Fruit fly (Drosophila melanogaster) whole organism, wandering third instar larva: Measurements from ENCODE around the gene CG7966.

ENCODE experiments used
- Abd-B ChIP-seq: fragments of >200 bp; optimal IDR thresholded peaks from 2 replicates; lab custom pipeline; 2017; ENCODE audit warnings: missing biosample characterization, missing genetic modification characterization
- CG32264 ChIP-seq: fragments of 200-800 bp; sonication (Bioruptor generic); optimal IDR thresholded peaks from 2 replicates; lab custom pipeline; 2016; ENCODE audit warnings: missing biosample characterization, missing genetic modification characterization
- CG9705 ChIP-seq: fragments of 200-800 bp; sonication (Bioruptor generic); optimal IDR thresholded peaks from 2 replicates; lab custom pipeline; 2018; ENCODE audit warnings: missing biosample characterization, mild to moderate bottlenecking, missing genetic modification characterization
- CrebA ChIP-seq: fragments of 200-800 bp; sonication (Bioruptor generic); optimal IDR thresholded peaks from 2 replicates; lab custom pipeline; 2016; ENCODE audit warnings: missing biosample characterization, mild to moderate bottlenecking, missing genetic modification characterization, borderline replicate concordance
- Dfd ChIP-seq: fragments of >200 bp; optimal IDR thresholded peaks from 2 replicates; lab custom pipeline; 2017; ENCODE audit warnings: missing biosample characterization, missing genetic modification characterization
- Dif ChIP-seq: fragments of 200-275, 200-300 bp; sonication (Bioruptor generic); optimal IDR thresholded peaks from 2 replicates; lab custom pipeline; 2018; ENCODE audit warnings: missing biosample characterization, missing genetic modification characterization; ENCODE audit not compliant: partially characterized antibody
- GATAd ChIP-seq: sonication (Bioruptor generic); optimal IDR thresholded peaks from 2 replicates; lab custom pipeline; 2016; ENCODE audit warnings: missing biosample characterization, missing genetic modification characterization
- HLH106 ChIP-seq: fragments of 200-800 bp; optimal IDR thresholded peaks from 3 replicates; lab custom pipeline; 2019; ENCODE audit warnings: missing biosample characterization, mild to moderate bottlenecking, missing genetic modification characterization, moderate library complexity
- Hnf4 ChIP-seq: fragments of 200-800 bp; sonication (Bioruptor generic); optimal IDR thresholded peaks from 2 replicates; lab custom pipeline; 2016; ENCODE audit warnings: missing biosample characterization, mild to moderate bottlenecking, missing genetic modification characterization
- Hr78 ChIP-seq: fragments of >200 bp; optimal IDR thresholded peaks from 2 replicates; lab custom pipeline; 2017; ENCODE audit warnings: missing biosample characterization, missing genetic modification characterization
- Hr83 ChIP-seq: fragments of 200-300 bp; sonication (Bioruptor generic); optimal IDR thresholded peaks from 2 replicates; lab custom pipeline; 2016; ENCODE audit warnings: missing biosample characterization, mild to moderate bottlenecking, missing genetic modification characterization, moderate library complexity; ENCODE audit not compliant: poor library complexity, severe bottlenecking
- Jra ChIP-seq: sonication (Bioruptor generic); optimal IDR thresholded peaks from 2 replicates; lab custom pipeline; 2016; ENCODE audit warnings: missing biosample characterization, missing genetic modification characterization
- Mio ChIP-seq: sonication (Bioruptor generic); optimal IDR thresholded peaks from 2 replicates; lab custom pipeline; 2016; ENCODE audit warnings: missing biosample characterization, missing genetic modification characterization
- Myc ChIP-seq: fragments of >200 bp; optimal IDR thresholded peaks from 2 replicates; lab custom pipeline; 2017
- N ChIP-seq: fragments of >200 bp; optimal IDR thresholded peaks from 2 replicates; lab custom pipeline; 2018; ENCODE audit warnings: missing biosample characterization, missing external identifiers, missing genetic modification characterization
- OdsH ChIP-seq: fragments of 200-800 bp; sonication (Bioruptor generic); optimal IDR thresholded peaks from 2 replicates; lab custom pipeline; 2016; ENCODE audit warnings: missing biosample characterization, mild to moderate bottlenecking, missing genetic modification characterization
- Rel ChIP-seq, 2 experiments: fragments of 200-800 bp; sonication (Bioruptor generic) in 1 of 2; optimal IDR thresholded peaks; 2 replicates in 1 of 2; 3 replicates in 1 of 2; lab custom pipeline; 2016 to 2019; ENCODE audit warnings: mild to moderate bottlenecking in 2 of 2, missing biosample characterization in 2 of 2, missing genetic modification characterization in 2 of 2, moderate library complexity in 1 of 2
- Sp1 ChIP-seq: fragments of 200-800 bp; sonication (Bioruptor generic); optimal IDR thresholded peaks from 3 replicates; lab custom pipeline; 2019; ENCODE audit warnings: missing biosample characterization, mild to moderate bottlenecking, missing genetic modification characterization, moderate library complexity
- Vsx2 ChIP-seq: fragments of 200-300, 225-300 bp; sonication (Bioruptor generic); optimal IDR thresholded peaks from 2 replicates; lab custom pipeline; 2018; ENCODE audit warnings: missing biosample characterization, missing genetic modification characterization; ENCODE audit not compliant: partially characterized antibody
- br ChIP-seq: fragments of 200-800 bp; sonication (Bioruptor generic); optimal IDR thresholded peaks from 2 replicates; lab custom pipeline; 2016; ENCODE audit warnings: missing biosample characterization, missing genetic modification characterization
- brk ChIP-seq: fragments of 200-800 bp; sonication (Bioruptor generic); optimal IDR thresholded peaks from 2 replicates; lab custom pipeline; 2016; ENCODE audit warnings: missing biosample characterization, mild to moderate bottlenecking, missing genetic modification characterization
- dl ChIP-seq, 2 experiments: fragments of 175-275, 200-275 bp in 1 of 2; fragments of 200-275 bp in 1 of 2; sonication (Bioruptor generic); optimal IDR thresholded peaks; lab custom pipeline; 2018; ENCODE audit warnings: mild to moderate bottlenecking in 2 of 2, missing biosample characterization in 2 of 2, missing genetic modification characterization in 2 of 2, moderate library complexity in 2 of 2; ENCODE audit not compliant: partially characterized antibody in 2 of 2, insufficient read depth in 1 of 2
- dmrt93B ChIP-seq: fragments of 200-800 bp; sonication (Bioruptor generic); optimal IDR thresholded peaks from 2 replicates; lab custom pipeline; 2018; ENCODE audit warnings: missing biosample characterization, mild to moderate bottlenecking, missing genetic modification characterization
- dsf ChIP-seq: sonication (Bioruptor generic); optimal IDR thresholded peaks from 2 replicates; lab custom pipeline; 2016; ENCODE audit warnings: missing biosample characterization, missing genetic modification characterization, borderline replicate concordance
- ey ChIP-seq: fragments of 200-800 bp; sonication (Bioruptor generic); optimal IDR thresholded peaks from 2 replicates; lab custom pipeline; 2016; ENCODE audit warnings: missing biosample characterization, missing genetic modification characterization
- foxo ChIP-seq, 2 experiments: fragments of 200-800 bp; sonication (Bioruptor generic); optimal IDR thresholded peaks; 2 replicates in 1 of 2; 3 replicates in 1 of 2; lab custom pipeline; 2016 to 2017; ENCODE audit warnings: missing biosample characterization in 2 of 2, missing genetic modification characterization in 2 of 2
- fru ChIP-seq: fragments of 200-800 bp; sonication (Bioruptor generic); optimal IDR thresholded peaks from 3 replicates; lab custom pipeline; 2016; ENCODE audit warnings: missing biosample characterization, mild to moderate bottlenecking, missing genetic modification characterization
- h ChIP-seq: fragments of 200-800 bp; sonication (Bioruptor generic); optimal IDR thresholded peaks from 3 replicates; lab custom pipeline; 2016; ENCODE audit warnings: missing biosample characterization, mild to moderate bottlenecking, missing genetic modification characterization
- jim ChIP-seq: fragments of 175-275, 200-325 bp; sonication (Bioruptor generic); optimal IDR thresholded peaks from 2 replicates; lab custom pipeline; 2016; ENCODE audit warnings: missing biosample characterization, mild to moderate bottlenecking, missing genetic modification characterization
- lola ChIP-seq: fragments of >200 bp; optimal IDR thresholded peaks from 2 replicates; lab custom pipeline; 2017; ENCODE audit warnings: missing biosample characterization, missing genetic modification characterization
- pan ChIP-seq: fragments of >200 bp; optimal IDR thresholded peaks from 2 replicates; lab custom pipeline; 2017
- psq ChIP-seq: fragments of 200-800 bp; sonication (Bioruptor generic); optimal IDR thresholded peaks from 3 replicates; lab custom pipeline; 2017; ENCODE audit warnings: missing biosample characterization, mild to moderate bottlenecking, missing genetic modification characterization, moderate library complexity
- rgr ChIP-seq: fragments of 200-800 bp; sonication (Bioruptor generic); optimal IDR thresholded peaks from 3 replicates; lab custom pipeline; 2016; ENCODE audit warnings: missing biosample characterization, mild to moderate bottlenecking, missing genetic modification characterization
- sage ChIP-seq: fragments of 200-800 bp; sonication (Bioruptor generic); optimal IDR thresholded peaks from 2 replicates; lab custom pipeline; 2016; ENCODE audit warnings: missing biosample characterization, mild to moderate bottlenecking, missing genetic modification characterization
- sv ChIP-seq: fragments of 200-800 bp; sonication (Bioruptor generic); optimal IDR thresholded peaks from 3 replicates; lab custom pipeline; 2016; ENCODE audit warnings: missing biosample characterization, missing genetic modification characterization
- tai ChIP-seq: sonication (Bioruptor generic); optimal IDR thresholded peaks from 2 replicates; lab custom pipeline; 2016; ENCODE audit warnings: missing biosample characterization, missing genetic modification characterization
- usp ChIP-seq: fragments of >200 bp; optimal IDR thresholded peaks from 2 replicates; lab custom pipeline; 2017; ENCODE audit warnings: missing biosample characterization, missing genetic modification characterization
- woc ChIP-seq: sonication (Bioruptor generic); optimal IDR thresholded peaks from 2 replicates; lab custom pipeline; 2016; ENCODE audit warnings: missing biosample characterization, mild to moderate bottlenecking, missing genetic modification characterization

Gene CG7966

dm6 chr3R:13063746-13064592 lies 12.7 kb upstream of the CG7966 start:
- TF ChIP-seq Hnf4 (no peak), Rel (GFP tag; optimal IDR thresholded peaks at IDR 0.05; lab: Kevin White, UChicago) (no peak), Rel (tag; optimal IDR thresholded peaks at IDR 0.05; lab: Kevin White, UChicago) (no peak), foxo (GFP tag; optimal IDR thresholded peaks at IDR 0.05; lab: Kevin White, UChicago) (no peak), psq (GFP tag; lab: Kevin White, UChicago) (no peak), dsf (no peak), Jra (GFP tag; lab: Kevin White, UChicago) (peak; percentile 47), Mio (GFP tag; lab: Kevin White, UChicago) (no peak), Myc (lab: Kevin White, UChicago) (no peak), N (GFP tag; lab: Kevin White, UChicago) (peak; percentile 97), jim (GFP tag; lab: Kevin White, UChicago) (no peak), Hr78 (GFP tag; lab: Kevin White, UChicago) (no peak), tai (GFP tag; lab: Kevin White, UChicago) (no peak), ey (no peak), sage (GFP tag; lab: Kevin White, UChicago) (no peak), HLH106 (no peak), Dif (GFP tag; lab: Kevin White, UChicago) (peak; percentile 23), dmrt93B (no peak), CrebA (GFP tag; lab: Kevin White, UChicago) (no peak), lola (GFP tag; lab: Kevin White, UChicago) (no peak), GATAd (no peak), fru (GFP tag; lab: Kevin White, UChicago) (no peak), usp (GFP tag; lab: Kevin White, UChicago) (no peak), pan (lab: Kevin White, UChicago) (no peak), CG9705 (GFP tag; lab: Kevin White, UChicago) (no peak), woc (GFP tag; lab: Kevin White, UChicago) (peak; percentile 14), br (GFP tag; lab: Kevin White, UChicago) (no peak), sv (no peak), Sp1 (GFP tag; lab: Kevin White, UChicago) (no peak), CG32264 (no peak), OdsH (no peak), dl (GFP tag; optimal IDR thresholded peaks at IDR 0.05; lab: Kevin White, UChicago; ENCODE audit: insufficient read depth in 1 of 2, partially characterized antibody in 2 of 2) (no peak), Abd-B (GFP tag; lab: Kevin White, UChicago) (peak; percentile 69), Dfd (GFP tag; lab: Kevin White, UChicago) (peak; percentile 6), brk (no peak), Hr83 (GFP tag; lab: Kevin White, UChicago) (peak; percentile 53), Vsx2 (GFP tag; lab: Kevin White, UChicago) (peak; percentile 67), rgr (GFP tag; lab: Kevin White, UChicago) (no peak), h (no peak)

dm6 chr3R:13057121-13057805 lies 6.0 kb upstream of the CG7966 start, which contains the start of gene sim:
sim (plus strand) TSS chr3R:13057755.
- TF ChIP-seq sv (no peak), sage (GFP tag; lab: Kevin White, UChicago) (no peak), Hnf4 (no peak), CG32264 (no peak), HLH106 (no peak), OdsH (no peak), h (no peak), usp (GFP tag; lab: Kevin White, UChicago) (no peak), Vsx2 (GFP tag; lab: Kevin White, UChicago) (no peak), CG9705 (GFP tag; lab: Kevin White, UChicago) (no peak), Hr78 (GFP tag; lab: Kevin White, UChicago) (no peak), N (GFP tag; lab: Kevin White, UChicago) (no peak)
